Worm (Caenorhabditis elegans): ENCODE data around the gene nhr-214.

DNA sequence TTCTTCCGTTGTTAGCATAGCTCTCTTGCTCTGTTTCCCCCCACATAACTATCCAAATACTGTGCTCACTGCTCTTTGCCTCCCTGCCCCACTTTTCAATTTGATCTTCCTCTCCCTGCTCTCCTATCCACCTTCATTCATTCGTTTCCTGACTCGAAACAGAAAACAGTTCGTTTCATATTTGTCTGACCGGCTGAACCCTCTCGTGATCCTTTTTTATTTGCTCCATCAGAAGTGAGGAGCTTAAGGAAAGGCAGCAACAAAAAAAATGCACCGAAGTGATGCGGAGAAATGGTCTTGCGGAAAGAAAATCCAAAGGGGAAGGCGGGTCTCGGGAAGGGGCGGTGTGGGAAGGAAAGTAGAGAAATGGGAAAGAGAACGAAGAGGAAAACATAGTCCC is 19.6 kb upstream of the nhr-214 start:
- TF ChIP-seq nhr-25 (tag; optimal IDR thresholded peaks at IDR 0.05; ENCODE audit: borderline replicate concordance, insufficient read depth) (no peak), daf-12 (tag; optimal IDR thresholded peaks at IDR 0.05) (no peak), nhr-77 (tag; optimal IDR thresholded peaks at IDR 0.05) (no peak)

Measured in whole organism, L4 larva.